Worm (Caenorhabditis elegans) whole organism, L1 larva: ENCODE measurements around the gene arl-1.
A peak's percentile ranks its signal among the peaks of the same experiment; 100 is the strongest.

Source experiments
- C04F5.9 ChIP-seq: sonication (generic microtip); optimal IDR thresholded peaks from 2 replicates; lab custom pipeline; 2016; ENCODE audit warnings: missing genetic modification characterization, missing compliant biosample characterization
- C34B4.2 ChIP-seq: sonication (generic microtip); optimal IDR thresholded peaks from 2 replicates; lab custom pipeline; 2017; ENCODE audit warnings: mild to moderate bottlenecking, missing genetic modification characterization, missing compliant biosample characterization
- Y116A8C.19 ChIP-seq: sonication (generic microtip); optimal IDR thresholded peaks from 2 replicates; lab custom pipeline; 2016; ENCODE audit warnings: missing compliant biosample characterization, missing genetic modification characterization, borderline replicate concordance
- alr-1 ChIP-seq: fragments of 200-800 bp; sonication (Bioruptor generic); optimal IDR thresholded peaks from 2 replicates; lab custom pipeline; 2018; ENCODE audit warnings: borderline replicate concordance, mild to moderate bottlenecking, missing genetic modification characterization, missing compliant biosample characterization
- aly-2 ChIP-seq: fragments of 150-350 bp; optimal IDR thresholded peaks from 2 replicates; lab custom pipeline; 2014; ENCODE audit warnings: missing biosample characterization, missing genetic modification characterization
- blmp-1 ChIP-seq: fragments of 150-350 bp; optimal IDR thresholded peaks from 2 replicates; lab custom pipeline; 2014; ENCODE audit warnings: missing biosample characterization, missing genetic modification characterization
- ceh-63 ChIP-seq: fragments of 200-800 bp; sonication (Bioruptor generic); optimal IDR thresholded peaks from 2 replicates; lab custom pipeline; 2018; ENCODE audit warnings: mild to moderate bottlenecking, missing genetic modification characterization, missing compliant biosample characterization
- ceh-8 ChIP-seq: fragments of 200-800 bp; sonication (Bioruptor generic); optimal IDR thresholded peaks from 2 replicates; lab custom pipeline; 2018; ENCODE audit warnings: mild to moderate bottlenecking, missing genetic modification characterization, moderate library complexity, missing compliant biosample characterization
- ceh-82 ChIP-seq, 3 experiments: fragments of 150-350 bp in 1 of 3; sonication (generic microtip) in 2 of 3; optimal IDR thresholded peaks; 2 replicates each; lab custom pipeline; 2014 to 2017; ENCODE audit warnings: missing biosample characterization in 3 of 3, missing genetic modification characterization in 3 of 3
- ceh-88 ChIP-seq: fragments of 200-800 bp; sonication (Bioruptor generic); IDR thresholded peaks from 2 replicates; pipeline ENCODE4 v1.3.6; 2022; ENCODE audit warnings: missing genetic modification characterization, missing compliant biosample characterization
- ces-1 ChIP-seq: fragments of 150-350 bp; optimal IDR thresholded peaks from 2 replicates; lab custom pipeline; 2014; ENCODE audit warnings: missing biosample characterization, missing genetic modification reagents, missing genetic modification characterization
- dsc-1 ChIP-seq: sonication (generic microtip); optimal IDR thresholded peaks from 2 replicates; lab custom pipeline; 2016; ENCODE audit warnings: mild to moderate bottlenecking, missing genetic modification characterization, missing compliant biosample characterization
- elt-2 ChIP-seq: sonication (generic microtip); optimal IDR thresholded peaks from 2 replicates; lab custom pipeline; 2016; ENCODE audit warnings: missing genetic modification characterization, mild to moderate bottlenecking, inconsistent platforms, missing compliant biosample characterization, missing genetic modification reagents
- elt-3 ChIP-seq, 6 experiments: fragments of 150-350 bp in 1 of 6; sonication (generic microtip); optimal IDR thresholded peaks; 2 replicates each; lab custom pipeline; 2017 to 2018; ENCODE audit warnings: missing biosample characterization in 6 of 6, missing genetic modification characterization in 6 of 6, inconsistent platforms in 1 of 6
- fkh-10 ChIP-seq: sonication (generic microtip); optimal IDR thresholded peaks from 2 replicates; lab custom pipeline; 2017; ENCODE audit warnings: missing biosample characterization, missing genetic modification reagents, missing genetic modification characterization
- fkh-4 ChIP-seq: sonication (generic microtip); optimal IDR thresholded peaks from 2 replicates; lab custom pipeline; 2016; ENCODE audit warnings: missing compliant biosample characterization, missing genetic modification characterization, borderline replicate concordance
- fos-1 ChIP-seq: fragments of 150-350 bp; optimal IDR thresholded peaks from 2 replicates; lab custom pipeline; 2014; ENCODE audit warnings: missing biosample characterization, missing genetic modification characterization
- grh-1 ChIP-seq: fragments of 200-800 bp; sonication (Bioruptor generic); IDR thresholded peaks from 2 replicates; pipeline ENCODE4 v1.3.6; 2022; ENCODE audit warnings: missing genetic modification reagents, missing genetic modification characterization, missing compliant biosample characterization
- hlh-17 ChIP-seq: fragments of 200-800 bp; sonication (Bioruptor generic); optimal IDR thresholded peaks from 2 replicates; lab custom pipeline; 2018; ENCODE audit warnings: missing genetic modification characterization, mild to moderate bottlenecking, missing compliant biosample characterization, moderate library complexity, borderline replicate concordance
- hlh-4 ChIP-seq: sonication (generic microtip); optimal IDR thresholded peaks from 2 replicates; lab custom pipeline; 2016; ENCODE audit warnings: mild to moderate bottlenecking, missing genetic modification characterization, missing compliant biosample characterization
- hpl-2 ChIP-seq: fragments of 150-350 bp; optimal IDR thresholded peaks from 2 replicates; lab custom pipeline; 2014; ENCODE audit warnings: missing biosample characterization, missing genetic modification reagents, missing genetic modification characterization
- lin-13 ChIP-seq: fragments of 150-350 bp; optimal IDR thresholded peaks from 2 replicates; lab custom pipeline; 2014; ENCODE audit warnings: missing biosample characterization, missing genetic modification reagents, missing genetic modification characterization
- lin-35 ChIP-seq, 2 experiments: fragments of 150-350 bp; optimal IDR thresholded peaks; 2 replicates each; lab custom pipeline; 2014; ENCODE audit warnings: missing biosample characterization in 2 of 2, missing genetic modification characterization in 2 of 2, missing genetic modification reagents in 2 of 2
- lin-39 ChIP-seq: fragments of 150-350 bp; optimal IDR thresholded peaks from 2 replicates; lab custom pipeline; 2014; ENCODE audit warnings: missing biosample characterization, missing genetic modification reagents, missing genetic modification characterization
- mep-1 ChIP-seq: fragments of 150-350 bp; optimal IDR thresholded peaks from 2 replicates; lab custom pipeline; 2014; ENCODE audit warnings: missing biosample characterization, missing genetic modification characterization
- nhr-11 ChIP-seq: fragments of 150-350 bp; optimal IDR thresholded peaks from 2 replicates; lab custom pipeline; 2014; ENCODE audit warnings: missing biosample characterization, missing genetic modification characterization
- nhr-19 ChIP-seq: fragments of 200-800 bp; sonication (Bioruptor generic); conservative IDR thresholded peaks from 2 replicates; pipeline ENCODE4 v1.3.6; 2022; ENCODE audit warnings: missing genetic modification characterization, missing compliant biosample characterization
- nhr-28 ChIP-seq: fragments of 150-350 bp; optimal IDR thresholded peaks from 2 replicates; lab custom pipeline; 2014; ENCODE audit warnings: missing biosample characterization, missing genetic modification characterization
- nhr-84 ChIP-seq: sonication (generic microtip); optimal IDR thresholded peaks from 2 replicates; lab custom pipeline; 2017; ENCODE audit warnings: missing biosample characterization, missing genetic modification characterization
- nhr-90 ChIP-seq: sonication (generic microtip); optimal IDR thresholded peaks from 2 replicates; lab custom pipeline; 2016; ENCODE audit warnings: mild to moderate bottlenecking, missing genetic modification characterization, missing compliant biosample characterization; ENCODE audit not compliant: poor library complexity
- pag-3 ChIP-seq: sonication (generic microtip); optimal IDR thresholded peaks from 2 replicates; lab custom pipeline; 2017; ENCODE audit warnings: missing genetic modification characterization, mild to moderate bottlenecking, missing compliant biosample characterization, antibody characterized with exemption, borderline replicate concordance; ENCODE audit not compliant: insufficient read depth
- rnt-1 ChIP-seq: sonication (generic microtip); optimal IDR thresholded peaks from 2 replicates; lab custom pipeline; 2016; ENCODE audit warnings: mild to moderate bottlenecking, missing genetic modification characterization, moderate library complexity, missing compliant biosample characterization
- skn-1 ChIP-seq: fragments of 150-350 bp; optimal IDR thresholded peaks from 2 replicates; lab custom pipeline; 2014; ENCODE audit warnings: missing biosample characterization, missing genetic modification characterization
- snpc-4 ChIP-seq: fragments of 150-350 bp; optimal IDR thresholded peaks from 2 replicates; lab custom pipeline; 2014; ENCODE audit warnings: missing biosample characterization, missing genetic modification characterization
- snu-23 ChIP-seq: sonication (generic microtip); optimal IDR thresholded peaks from 2 replicates; lab custom pipeline; 2016; ENCODE audit warnings: missing genetic modification characterization, missing compliant biosample characterization
- sox-4 ChIP-seq: sonication (generic microtip); optimal IDR thresholded peaks from 2 replicates; lab custom pipeline; 2016; ENCODE audit warnings: missing genetic modification characterization, missing compliant biosample characterization
- sptf-1 ChIP-seq: fragments of 150-350 bp; optimal IDR thresholded peaks from 2 replicates; lab custom pipeline; 2014; ENCODE audit warnings: missing biosample characterization, missing genetic modification characterization
- swsn-7 ChIP-seq: sonication (generic microtip); optimal IDR thresholded peaks from 2 replicates; lab custom pipeline; 2016; ENCODE audit warnings: missing genetic modification characterization, missing compliant biosample characterization
- unc-130 ChIP-seq: fragments of 150-350 bp; optimal IDR thresholded peaks from 2 replicates; lab custom pipeline; 2017; ENCODE audit warnings: missing biosample characterization, missing genetic modification characterization, inconsistent platforms
- unc-62 ChIP-seq: fragments of 150-350 bp; optimal IDR thresholded peaks from 2 replicates; lab custom pipeline; 2014; ENCODE audit warnings: missing biosample characterization, missing genetic modification reagents, missing genetic modification characterization
- unc-86 ChIP-seq: sonication (generic microtip); optimal IDR thresholded peaks from 2 replicates; lab custom pipeline; 2016; ENCODE audit warnings: missing genetic modification characterization, missing compliant biosample characterization
- unc-98 ChIP-seq: fragments of 200-800 bp; sonication (Bioruptor generic); IDR thresholded peaks from 2 replicates; pipeline ENCODE4 v1.3.6; 2022; ENCODE audit warnings: missing genetic modification characterization, missing compliant biosample characterization
- vab-15 ChIP-seq: sonication (generic microtip); optimal IDR thresholded peaks from 2 replicates; lab custom pipeline; 2017; ENCODE audit warnings: missing genotype, mild to moderate bottlenecking, missing genetic modification characterization, missing compliant biosample characterization
- xbp-1 ChIP-seq: sonication (generic microtip); optimal IDR thresholded peaks from 2 replicates; lab custom pipeline; 2016; ENCODE audit warnings: missing genetic modification characterization, missing compliant biosample characterization
- ztf-4 ChIP-seq: fragments of 150-350 bp; optimal IDR thresholded peaks from 2 replicates; lab custom pipeline; 2014; ENCODE audit warnings: missing biosample characterization, missing genetic modification characterization

The arl-1 gene

DNA sequence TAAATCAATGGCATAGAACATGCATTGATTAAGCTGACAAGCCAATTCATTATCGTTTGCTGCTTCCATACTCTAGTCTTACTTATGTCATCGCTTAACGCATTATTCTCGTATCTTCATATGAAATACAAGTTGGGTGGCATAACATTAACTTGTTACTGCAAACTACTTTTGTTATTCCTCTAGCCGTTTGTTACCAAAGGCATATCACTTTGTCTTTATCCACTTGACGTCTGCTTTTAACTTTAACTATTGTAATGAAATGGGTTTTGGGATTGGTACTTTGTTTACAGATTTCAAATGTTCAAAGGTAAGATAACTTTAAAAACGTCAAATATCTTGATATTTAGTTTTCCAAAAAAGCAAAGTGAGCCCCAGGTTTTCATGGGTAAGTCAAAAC lies 45.7 kb upstream of the arl-1 start, which contains the start of gene W01C9.2:
Gene W01C9.2, plus strand, starts transcription at position 301 of the 400 bp plus-strand sequence.
- no peak for TF ChIP-seq snpc-4 (tag; lab: Kevin White, UChicago)

- TF ChIP-seq xbp-1 (tag; lab: Kevin White, UChicago): no peak
- no peak for TF ChIP-seq ces-1 (GFP tag; lab: Kevin White, UChicago)
- TF ChIP-seq C34B4.2 (tag; lab: Kevin White, UChicago): no peak
- TF ChIP-seq sptf-1 (tag; lab: Kevin White, UChicago): no peak
- TF ChIP-seq Y116A8C.19 (tag; lab: Kevin White, UChicago): no peak
- TF ChIP-seq dsc-1 (tag; lab: Kevin White, UChicago): no peak
- no peak for TF ChIP-seq ceh-82 (tag; optimal IDR thresholded peaks at IDR 0.05; lab: Kevin White, UChicago)
Observed at ce11 chrII:8540412-8540811, 41.4 kb upstream of the arl-1 start, which contains the start of gene pqn-73. Gene pqn-73, plus strand, starts transcription at chrII:8540712.

DNA sequence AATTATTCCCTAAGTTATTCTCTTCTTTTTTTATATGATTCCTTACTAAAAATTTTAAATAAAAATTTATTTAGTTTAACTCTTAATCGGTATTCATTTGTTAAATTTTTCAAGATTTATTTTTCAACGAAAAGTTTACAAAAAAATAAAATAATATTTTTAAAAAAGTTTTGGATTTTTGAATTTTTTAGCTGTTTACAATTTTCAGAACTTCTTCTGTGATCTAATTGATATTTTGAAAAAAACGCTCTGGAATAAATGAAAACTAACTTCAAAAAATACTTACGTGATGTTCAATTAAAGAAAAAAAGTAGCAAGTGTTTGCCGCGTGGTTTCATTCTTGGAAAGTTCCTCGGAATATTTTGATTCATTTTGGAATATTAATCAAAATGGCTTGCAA lies 36.5 kb upstream of the arl-1 start, which contains the start of gene decr-1.2:
Gene decr-1.2, plus strand, starts transcription at position 301 of the 400 bp plus-strand sequence.
- no peak for TF ChIP-seq grh-1 (GFP tag; lab: Robert Waterston, UW)
- no peak for TF ChIP-seq ceh-63
- no peak for TF ChIP-seq ceh-8
- no peak for TF ChIP-seq ceh-82 (tag; optimal IDR thresholded peaks at IDR 0.05; lab: Kevin White, UChicago)

ce11 chrII:8546975-8547374 lies 34.8 kb upstream of the arl-1 start:
- TF ChIP-seq sptf-1 (tag; lab: Kevin White, UChicago) (no peak), blmp-1 (peak; percentile 25), fos-1 (tag; lab: Kevin White, UChicago) (peak; percentile 25), elt-2 (tag; lab: Kevin White, UChicago) (peak; percentile 17), lin-39 (tag; lab: Kevin White, UChicago) (no peak), pag-3 (no peak), nhr-28 (tag; lab: Kevin White, UChicago) (no peak), elt-3 (tag; optimal IDR thresholded peaks at IDR 0.05; lab: Kevin White, UChicago) (peak in 1 of 6 experiments; percentile 19), nhr-11 (tag; lab: Kevin White, UChicago) (no peak), unc-86 (tag; lab: Kevin White, UChicago) (no peak), alr-1 (no peak), hlh-17 (GFP tag; lab: Kevin White, UChicago) (no peak), skn-1 (tag; lab: Kevin White, UChicago) (peak; percentile 65), rnt-1 (tag; lab: Kevin White, UChicago) (peak; percentile 66), snpc-4 (tag; lab: Kevin White, UChicago) (no peak), dsc-1 (tag; lab: Kevin White, UChicago) (peak; percentile 27), vab-15 (no peak), sox-4 (tag; lab: Kevin White, UChicago) (no peak), lin-13 (no peak), hpl-2 (no peak), C04F5.9 (tag; lab: Kevin White, UChicago) (no peak), fkh-10 (GFP tag; lab: Kevin White, UChicago) (no peak), snu-23 (GFP tag; lab: Kevin White, UChicago) (no peak), C34B4.2 (tag; lab: Kevin White, UChicago) (no peak), unc-62 (GFP tag; lab: Kevin White, UChicago) (no peak), unc-98 (GFP tag; lab: Robert Waterston, UW) (no peak), fkh-4 (tag; lab: Kevin White, UChicago) (no peak), lin-35 (GFP tag; optimal IDR thresholded peaks at IDR 0.05; lab: Kevin White, UChicago) (peak; percentile 21 to 78), swsn-7 (tag; lab: Kevin White, UChicago) (peak; percentile 25), mep-1 (tag; lab: Kevin White, UChicago) (peak; percentile 66), ceh-82 (tag; optimal IDR thresholded peaks at IDR 0.05; lab: Kevin White, UChicago) (peak; percentile 25 to 44 (median 28)), nhr-19 (peak; percentile 31; the same call in 1 of the 2 replicates), nhr-84 (no peak), nhr-90 (tag; lab: Kevin White, UChicago) (peak; percentile 44), unc-130 (tag; lab: Kevin White, UChicago) (no peak), hlh-4 (tag; lab: Kevin White, UChicago) (no peak), ceh-88 (GFP tag; lab: Robert Waterston, UW) (no peak), aly-2 (peak; percentile 35), ztf-4 (tag; lab: Kevin White, UChicago) (no peak)
